Fruit fly (Drosophila melanogaster) whole organism, prepupa: ENCODE results near the gene CG4766.

Source experiments
- Blimp-1 ChIP-seq: fragments of 200-800 bp; sonication (Bioruptor generic); optimal IDR thresholded peaks from 3 replicates; lab custom pipeline; 2017; ENCODE audit warnings: missing biosample characterization, missing genetic modification characterization, mild to moderate bottlenecking, moderate library complexity, missing genetic modification reagents
- CG10631 ChIP-seq: fragments of 200-800 bp; sonication (Bioruptor generic); optimal IDR thresholded peaks from 2 replicates; lab custom pipeline; 2016; ENCODE audit warnings: missing biosample characterization, missing genetic modification characterization
- CG11294 ChIP-seq: fragments of 200-800 bp; sonication (Bioruptor generic); IDR thresholded peaks from 2 replicates; pipeline ENCODE4 v1.3.6; 2022; ENCODE audit warnings: missing biosample characterization, missing genetic modification characterization
- CG11762 ChIP-seq: fragments of 200-800 bp; sonication (Bioruptor generic); optimal IDR thresholded peaks from 3 replicates; lab custom pipeline; 2016; ENCODE audit warnings: missing biosample characterization, missing genetic modification characterization; ENCODE audit not compliant: insufficient read depth
- CG11902 ChIP-seq: fragments of 200-800 bp; sonication (Bioruptor generic); optimal IDR thresholded peaks from 3 replicates; lab custom pipeline; 2016; ENCODE audit warnings: missing biosample characterization, missing genetic modification characterization
- CG15336 ChIP-seq: fragments of 200-800 bp; sonication (Bioruptor generic); IDR thresholded peaks from 2 replicates; pipeline ENCODE4 v1.3.6; 2022; ENCODE audit warnings: missing biosample characterization, missing genetic modification characterization
- CG1621 ChIP-seq: fragments of 200-800 bp; sonication (Bioruptor generic); optimal IDR thresholded peaks from 3 replicates; lab custom pipeline; 2018; ENCODE audit warnings: missing biosample characterization, mild to moderate bottlenecking, missing genetic modification characterization
- CG16779 ChIP-seq: fragments of 200-800 bp; sonication (Bioruptor generic); optimal IDR thresholded peaks from 3 replicates; lab custom pipeline; 2017; ENCODE audit warnings: missing biosample characterization, mild to moderate bottlenecking, missing genetic modification characterization
- CG3032 ChIP-seq: fragments of 200-800 bp; optimal IDR thresholded peaks from 2 replicates; lab custom pipeline; 2019; ENCODE audit warnings: missing biosample characterization, mild to moderate bottlenecking, missing genetic modification characterization, moderate library complexity
- CG31627 ChIP-seq: fragments of 200-800 bp; sonication (Bioruptor generic); optimal IDR thresholded peaks from 3 replicates; lab custom pipeline; 2016; ENCODE audit warnings: missing biosample characterization, missing genetic modification characterization
- CG32006 ChIP-seq: fragments of 200-800 bp; sonication (Bioruptor generic); optimal IDR thresholded peaks from 3 replicates; lab custom pipeline; 2017; ENCODE audit warnings: missing biosample characterization, mild to moderate bottlenecking, missing genetic modification characterization
- CG34406 ChIP-seq: fragments of 200-800 bp; sonication (Bioruptor generic); optimal IDR thresholded peaks from 3 replicates; lab custom pipeline; 2016; ENCODE audit warnings: missing biosample characterization, missing genetic modification characterization
- CG3919 ChIP-seq: fragments of 200-800 bp; sonication (Bioruptor generic); optimal IDR thresholded peaks from 3 replicates; lab custom pipeline; 2016; ENCODE audit warnings: missing biosample characterization, missing genetic modification characterization
- CG4318 ChIP-seq: fragments of 200-800 bp; sonication (Bioruptor generic); optimal IDR thresholded peaks from 3 replicates; lab custom pipeline; 2017; ENCODE audit warnings: missing biosample characterization, mild to moderate bottlenecking, missing genetic modification characterization
- CG6792 ChIP-seq: fragments of 200-800 bp; sonication (Bioruptor generic); optimal IDR thresholded peaks from 3 replicates; lab custom pipeline; 2016; ENCODE audit warnings: missing biosample characterization, missing genetic modification characterization
- CG6854 ChIP-seq: fragments of 200-800 bp; sonication (Bioruptor generic); optimal IDR thresholded peaks from 2 replicates; lab custom pipeline; 2017; ENCODE audit warnings: missing biosample characterization, mild to moderate bottlenecking, missing genetic modification characterization
- CG7368 ChIP-seq: fragments of 200-800 bp; sonication (Bioruptor generic); optimal IDR thresholded peaks from 3 replicates; lab custom pipeline; 2016; ENCODE audit warnings: missing biosample characterization, missing genetic modification characterization
- CG8119 ChIP-seq: fragments of 200-800 bp; sonication (Bioruptor generic); IDR thresholded peaks from 3 replicates; pipeline ENCODE4 v1.3.6; 2022; ENCODE audit warnings: missing biosample characterization, missing genetic modification characterization
- CG8632 ChIP-seq: fragments of 200-800 bp; sonication (Bioruptor generic); optimal IDR thresholded peaks from 3 replicates; lab custom pipeline; 2016; ENCODE audit warnings: missing biosample characterization, missing genetic modification characterization
- CG9139 ChIP-seq: fragments of 200-800 bp; sonication (Bioruptor generic); optimal IDR thresholded peaks from 3 replicates; lab custom pipeline; 2017; ENCODE audit warnings: missing biosample characterization, mild to moderate bottlenecking, missing genetic modification characterization
- Eip78C ChIP-seq: fragments of 200-800 bp; sonication (Bioruptor generic); peaks from one replicate; lab custom pipeline; 2016; ENCODE audit warnings: missing biosample characterization, missing genetic modification characterization
- Eip93F ChIP-seq: fragments of 200-800 bp; sonication (Bioruptor generic); optimal IDR thresholded peaks from 2 replicates; lab custom pipeline; 2016; ENCODE audit warnings: missing biosample characterization, mild to moderate bottlenecking, missing genetic modification characterization
- Ets21C ChIP-seq: fragments of 200-800 bp; sonication (Bioruptor generic); optimal IDR thresholded peaks from 3 replicates; lab custom pipeline; 2016; ENCODE audit warnings: missing biosample characterization, missing genetic modification characterization
- Hr4 ChIP-seq: fragments of 200-800 bp; sonication (Bioruptor generic); optimal IDR thresholded peaks from 3 replicates; lab custom pipeline; 2016; ENCODE audit warnings: missing biosample characterization, missing genetic modification characterization
- Lpt ChIP-seq: fragments of 200-800 bp; sonication (Bioruptor generic); optimal IDR thresholded peaks from 3 replicates; lab custom pipeline; 2016; ENCODE audit warnings: missing biosample characterization, missing genetic modification characterization
- Met ChIP-seq: fragments of 200-800 bp; sonication (Bioruptor generic); optimal IDR thresholded peaks from 3 replicates; lab custom pipeline; 2016; ENCODE audit warnings: missing biosample characterization, missing genetic modification characterization
- OdsH ChIP-seq: fragments of 200-800 bp; sonication (Bioruptor generic); optimal IDR thresholded peaks from 3 replicates; lab custom pipeline; 2016; ENCODE audit warnings: missing biosample characterization, missing genetic modification characterization
- Sox102F ChIP-seq: fragments of 200-800 bp; sonication (Bioruptor generic); optimal IDR thresholded peaks from 2 replicates; lab custom pipeline; 2016; ENCODE audit warnings: missing biosample characterization, mild to moderate bottlenecking, missing genetic modification characterization
- Sox15 ChIP-seq: fragments of 200-800 bp; sonication (Bioruptor generic); optimal IDR thresholded peaks from 3 replicates; lab custom pipeline; 2016; ENCODE audit warnings: missing biosample characterization, missing genetic modification characterization
- achi ChIP-seq: fragments of 200-800 bp; sonication (Bioruptor generic); optimal IDR thresholded peaks from 3 replicates; lab custom pipeline; 2016; ENCODE audit warnings: missing biosample characterization, missing genetic modification characterization
- acj6 ChIP-seq: fragments of 200-800 bp; sonication (Bioruptor generic); optimal IDR thresholded peaks from 3 replicates; lab custom pipeline; 2016; ENCODE audit warnings: missing biosample characterization, missing genetic modification characterization
- cyc ChIP-seq: fragments of 200-800 bp; sonication (Bioruptor generic); optimal IDR thresholded peaks from 3 replicates; lab custom pipeline; 2016; ENCODE audit warnings: missing biosample characterization, missing genetic modification characterization
- dac ChIP-seq: fragments of 200-800 bp; sonication (Bioruptor generic); optimal IDR thresholded peaks from 2 replicates; lab custom pipeline; 2017; ENCODE audit warnings: missing biosample characterization, mild to moderate bottlenecking, missing genetic modification characterization
- dsx ChIP-seq: fragments of 200-800 bp; optimal IDR thresholded peaks from 3 replicates; lab custom pipeline; 2019; ENCODE audit warnings: missing biosample characterization, mild to moderate bottlenecking, missing genetic modification characterization, moderate library complexity; ENCODE audit not compliant: poor library complexity, severe bottlenecking
- eg ChIP-seq: fragments of 200-800 bp; sonication (Bioruptor generic); IDR thresholded peaks from 3 replicates; pipeline ENCODE4 v1.3.6; 2022; ENCODE audit warnings: missing biosample characterization, missing genetic modification characterization
- esn ChIP-seq: fragments of 200-800 bp; sonication (Bioruptor generic); optimal IDR thresholded peaks from 2 replicates; lab custom pipeline; 2016; ENCODE audit warnings: missing biosample characterization, mild to moderate bottlenecking, missing genetic modification characterization, moderate library complexity
- fd59A ChIP-seq: fragments of 200-800 bp; sonication (Bioruptor generic); optimal IDR thresholded peaks from 2 replicates; lab custom pipeline; 2017; ENCODE audit warnings: missing biosample characterization, mild to moderate bottlenecking, missing genetic modification characterization, missing genetic modification reagents
- fd85E ChIP-seq: fragments of 200-800 bp; sonication (Bioruptor generic); optimal IDR thresholded peaks from 3 replicates; lab custom pipeline; 2016; ENCODE audit warnings: missing biosample characterization, missing genetic modification characterization
- fkh ChIP-seq: fragments of 200-800 bp; sonication (Bioruptor generic); optimal IDR thresholded peaks from 3 replicates; lab custom pipeline; 2017; ENCODE audit warnings: missing biosample characterization, mild to moderate bottlenecking, missing genetic modification characterization, moderate library complexity
- net ChIP-seq: fragments of 200-800 bp; sonication (Bioruptor generic); optimal IDR thresholded peaks from 3 replicates; lab custom pipeline; 2016; ENCODE audit warnings: missing biosample characterization, missing genetic modification characterization
- pdm3 ChIP-seq: fragments of 200-800 bp; sonication (Bioruptor generic); optimal IDR thresholded peaks from 3 replicates; lab custom pipeline; 2016; ENCODE audit warnings: missing biosample characterization, missing genetic modification characterization
- salr ChIP-seq, 2 experiments: fragments of 200-800 bp; sonication (Bioruptor generic); optimal IDR thresholded peaks; 3 replicates each; lab custom pipeline; 2016 to 2018; ENCODE audit warnings: missing biosample characterization in 2 of 2, missing genetic modification characterization in 2 of 2, mild to moderate bottlenecking in 1 of 2
- spab ChIP-seq: fragments of 200-800 bp; sonication (Bioruptor generic); optimal IDR thresholded peaks from 2 replicates; lab custom pipeline; 2017; ENCODE audit warnings: missing biosample characterization, mild to moderate bottlenecking, missing genetic modification characterization, missing genetic modification reagents
- svp ChIP-seq: fragments of 200-800 bp; sonication (Bioruptor generic); peaks from one replicate; lab custom pipeline; 2016; ENCODE audit warnings: missing biosample characterization, missing genetic modification characterization
- vri ChIP-seq: fragments of 200-800 bp; sonication (Bioruptor generic); optimal IDR thresholded peaks from 3 replicates; lab custom pipeline; 2016; ENCODE audit warnings: missing biosample characterization, mild to moderate bottlenecking, missing genetic modification characterization

CG4766 gene

DNA sequence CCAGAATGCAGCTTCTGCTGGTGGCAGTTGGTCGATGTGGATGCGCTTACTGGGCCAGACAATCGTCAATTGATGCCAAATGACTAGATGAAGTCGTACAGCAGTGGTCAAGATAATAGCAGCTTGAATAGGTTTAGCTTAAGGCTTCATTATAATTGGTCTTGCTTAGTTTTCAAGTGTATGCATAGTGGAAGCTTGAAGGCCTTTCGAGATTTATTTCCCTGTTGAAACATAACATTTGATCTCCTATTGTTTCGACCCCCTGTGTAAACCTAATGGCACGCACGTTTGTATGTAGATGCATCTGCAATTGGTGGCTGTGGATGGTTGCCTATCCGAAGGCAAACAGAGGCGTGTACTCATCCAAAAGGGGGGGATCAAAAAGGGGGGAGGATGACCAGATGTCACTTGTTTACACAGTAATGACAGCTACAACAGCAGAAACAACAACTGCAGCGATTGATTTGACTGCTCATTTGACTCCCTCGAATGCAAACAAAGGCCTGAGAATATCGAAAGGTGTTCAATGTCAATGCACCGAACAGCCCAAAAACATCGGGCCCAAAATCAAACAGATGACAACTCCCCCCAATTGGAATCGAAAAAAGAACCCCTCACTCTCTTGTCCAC lies 32.4 kb downstream of the CG4766 start (continued):
- TF ChIP-seq CG8119 (GFP tag; lab: Robert Waterston, UW) (peak; percentile 80), fd85E (GFP tag; lab: Kevin White, UChicago) (no peak), pdm3 (GFP tag; lab: Kevin White, UChicago) (peak; percentile 54), esn (peak; percentile 17), Eip78C (GFP tag; lab: Kevin White, UChicago) (peak; percentile 84), CG4318 (peak; percentile 61), Ets21C (GFP tag; lab: Kevin White, UChicago) (no peak), svp (GFP tag; lab: Kevin White, UChicago) (peak; percentile 67), CG31627 (peak; percentile 3), dac (GFP tag; lab: Kevin White, UChicago) (peak; percentile 53), CG3919 (GFP tag; lab: Kevin White, UChicago) (peak; percentile 65), CG32006 (GFP tag; lab: Kevin White, UChicago) (peak; percentile 79), Blimp-1 (GFP tag; lab: Kevin White, UChicago) (no peak), Sox15 (GFP tag; lab: Kevin White, UChicago) (no peak), CG6792 (peak; percentile 38), acj6 (GFP tag; lab: Kevin White, UChicago) (peak; percentile 60), Eip93F (no peak), fd59A (GFP tag; lab: Kevin White, UChicago) (peak; percentile 30), CG7368 (GFP tag; lab: Kevin White, UChicago) (peak; percentile 39), fkh (GFP tag; lab: Kevin White, UChicago) (peak; percentile 42), CG8632 (GFP tag; lab: Kevin White, UChicago) (peak; percentile 8), cyc (GFP tag; lab: Kevin White, UChicago) (no peak), achi (GFP tag; lab: Kevin White, UChicago) (peak; percentile 55), Sox102F (GFP tag; lab: Kevin White, UChicago) (peak; percentile 18)

- peak; percentile 30 for TF ChIP-seq CG3032 (tag; lab: Kevin White, UChicago)
- TF ChIP-seq spab = no peak
- peak; percentile 25 for TF ChIP-seq CG15336 (GFP tag; lab: Robert Waterston, UW)
- TF ChIP-seq CG9139 (GFP tag; lab: Kevin White, UChicago) = no peak
- no peak for TF ChIP-seq CG11294
- TF ChIP-seq net (GFP tag; lab: Kevin White, UChicago) = peak; percentile 7
- peak; percentile 45 for TF ChIP-seq CG10631 (GFP tag; lab: Kevin White, UChicago)
- peak; percentile 22 for TF ChIP-seq acj6 (GFP tag; lab: Kevin White, UChicago)
- peak; percentile 4 for TF ChIP-seq Met (GFP tag; lab: Kevin White, UChicago)
- TF ChIP-seq CG1621 (tag; lab: Kevin White, UChicago) = no peak
- TF ChIP-seq fd85E (GFP tag; lab: Kevin White, UChicago) = no peak
- TF ChIP-seq CG7368 (GFP tag; lab: Kevin White, UChicago) = no peak
- peak; percentile 25 for TF ChIP-seq CG34406
- TF ChIP-seq vri (GFP tag; lab: Kevin White, UChicago) = no peak
- TF ChIP-seq Ets21C (GFP tag; lab: Kevin White, UChicago) = no peak
- no peak for TF ChIP-seq CG6854 (GFP tag; lab: Kevin White, UChicago)
- TF ChIP-seq Eip93F = no peak
- TF ChIP-seq CG8632 (GFP tag; lab: Kevin White, UChicago) = peak; percentile 6
- peak; percentile 7 for TF ChIP-seq OdsH (GFP tag; lab: Kevin White, UChicago)
- TF ChIP-seq pdm3 (GFP tag; lab: Kevin White, UChicago) = peak; percentile 29
- peak; percentile 17 for TF ChIP-seq dsx
- TF ChIP-seq esn = peak; percentile 37
- no peak for TF ChIP-seq CG16779
- 0 out of 3 replicates have a peak, but pooled peaks have one; percentile 21 for TF ChIP-seq eg
- TF ChIP-seq Hr4 (GFP tag; lab: Kevin White, UChicago) = peak; percentile 21
- TF ChIP-seq CG11762 (GFP tag; lab: Kevin White, UChicago) = no peak
- TF ChIP-seq Lpt = no peak
- TF ChIP-seq CG8119 (GFP tag; lab: Robert Waterston, UW) = no peak
- peak; percentile 52 for TF ChIP-seq CG32006 (GFP tag; lab: Kevin White, UChicago)
- no peak for TF ChIP-seq fd59A (GFP tag; lab: Kevin White, UChicago)
- peak; percentile 62 for TF ChIP-seq Eip78C (GFP tag; lab: Kevin White, UChicago)
- no peak for TF ChIP-seq cyc (GFP tag; lab: Kevin White, UChicago)
- no peak for TF ChIP-seq fkh (GFP tag; lab: Kevin White, UChicago)
- no peak for TF ChIP-seq CG11902 (GFP tag; lab: Kevin White, UChicago)
- peak in 1 of 2 experiments; percentile 46 for TF ChIP-seq salr (GFP tag; optimal IDR thresholded peaks at IDR 0.05; lab: Kevin White, UChicago)
- TF ChIP-seq CG31627 = no peak
Measured at dm6 chrX:5965517-5966397, 34.8 kb downstream of the CG4766 start, which contains the start of gene Grip. TSS of gene Grip (plus strand) at chrX:5966279.
